Fruit fly (Drosophila melanogaster) ovary, adult (tissue): ENCODE data around the gene Fer1.

Experiments used
- CG17801 ChIP-seq: fragments of 200-800 bp; optimal IDR thresholded peaks from 2 replicates; lab custom pipeline; 2019; ENCODE audit warnings: missing biosample characterization, mild to moderate bottlenecking, missing genetic modification characterization, moderate library complexity; ENCODE audit not compliant: partially characterized antibody

Gene Fer1

dm6 chr3R:7108589-7109312, 27.3 kb upstream of the Fer1 start:
- peak; percentile 96 for TF ChIP-seq CG17801 (GFP tag; lab: Kevin White, UChicago)

DNA sequence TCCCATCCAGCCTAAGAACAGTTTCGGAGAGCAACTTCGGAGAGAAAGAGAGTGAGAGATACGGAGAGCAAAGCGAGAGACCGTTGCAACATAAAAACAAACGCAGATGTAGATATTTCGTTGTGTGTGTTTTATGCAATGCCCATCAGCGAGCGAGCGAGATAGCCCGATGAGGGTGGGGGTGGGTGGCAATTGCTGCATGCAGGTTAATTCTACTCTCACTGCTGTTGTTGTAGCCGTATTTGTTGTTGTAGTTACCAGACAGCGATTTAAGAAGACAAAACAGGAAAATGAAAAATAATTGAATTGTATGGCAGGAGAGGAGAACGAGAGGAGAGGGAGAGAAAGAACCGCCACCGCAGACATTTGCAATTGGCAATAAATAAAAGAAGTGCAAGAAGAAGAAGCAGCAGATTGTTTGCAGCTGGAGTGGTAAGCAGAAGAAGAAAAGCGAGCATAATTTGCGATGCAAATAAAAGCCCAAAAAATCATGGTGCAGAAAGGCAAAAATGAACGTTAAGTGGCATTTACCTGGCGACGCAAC, 26.2 kb upstream of the Fer1 start:
- TF ChIP-seq CG17801 (GFP tag; lab: Kevin White, UChicago), result no peak

DNA sequence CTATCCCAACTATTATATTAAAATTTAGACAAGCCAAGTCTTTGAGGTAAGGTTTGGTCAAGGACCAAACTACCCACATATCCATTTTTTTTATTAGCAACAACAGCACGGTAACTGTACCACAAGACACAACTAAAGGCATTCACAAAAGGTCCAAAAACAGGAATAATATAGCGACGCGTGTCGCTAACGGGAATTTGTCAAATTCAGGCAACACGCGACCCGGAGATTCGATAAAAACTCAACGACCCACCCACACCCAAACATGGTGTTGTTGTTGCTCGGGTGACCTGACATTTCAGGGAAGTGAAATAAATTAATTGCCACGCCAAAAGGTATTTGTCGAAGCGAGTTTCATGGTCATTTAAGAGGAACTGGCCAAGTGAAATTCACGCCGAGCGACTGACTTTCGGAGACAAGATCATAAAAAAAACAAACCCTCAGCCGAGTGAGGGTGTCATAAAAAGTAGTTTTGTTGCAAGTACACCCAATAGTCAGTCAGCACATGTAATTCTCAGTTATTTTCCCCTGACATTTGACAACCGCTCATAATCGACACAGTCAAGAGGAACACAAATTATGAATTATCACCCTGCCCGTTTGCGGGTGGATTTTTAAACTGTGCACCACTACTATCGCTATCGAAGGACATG, 24.7 kb upstream of the Fer1 start:
- TF ChIP-seq CG17801 (GFP tag; lab: Kevin White, UChicago), result no peak

DNA sequence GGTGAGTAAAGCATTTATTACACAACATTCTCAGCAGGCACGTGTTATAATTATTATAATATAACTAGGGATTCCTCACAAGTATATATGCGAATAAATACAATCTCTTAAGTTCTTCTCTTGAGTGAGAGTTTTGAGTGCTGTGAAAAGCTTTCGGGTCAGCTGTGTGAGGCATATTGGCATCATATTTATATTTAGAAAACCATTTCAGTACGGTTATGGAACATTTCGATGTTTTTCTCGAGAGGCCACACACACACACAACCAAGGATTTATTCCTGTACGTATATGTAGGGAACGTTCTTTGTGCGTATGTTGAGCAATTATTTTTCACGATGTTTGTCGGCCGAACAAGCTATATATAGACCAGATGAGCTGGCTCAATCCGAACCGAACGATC, 23.0 kb upstream of the Fer1 start:
- no peak for TF ChIP-seq CG17801 (GFP tag; lab: Kevin White, UChicago)

DNA sequence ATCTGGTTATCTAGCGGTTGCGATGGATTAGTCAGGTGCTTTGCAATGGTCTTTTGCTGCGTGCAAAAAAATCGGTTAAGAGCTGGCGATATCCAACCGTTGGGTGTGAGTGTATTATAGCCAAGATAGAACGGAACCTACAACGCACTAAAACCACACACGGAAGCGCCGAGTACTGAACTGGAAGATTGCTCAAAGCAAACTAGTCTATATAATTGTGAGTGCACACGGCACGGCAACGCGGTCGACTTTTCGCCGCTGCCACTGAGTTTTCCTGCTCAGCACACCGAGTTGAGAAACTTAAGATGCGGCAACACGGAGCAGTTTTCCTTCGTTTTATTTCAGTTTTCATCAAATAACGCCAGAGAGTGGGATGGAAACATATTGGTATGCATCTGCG, 19.5 kb upstream of the Fer1 start:
- no peak for TF ChIP-seq CG17801 (GFP tag; lab: Kevin White, UChicago)

DNA sequence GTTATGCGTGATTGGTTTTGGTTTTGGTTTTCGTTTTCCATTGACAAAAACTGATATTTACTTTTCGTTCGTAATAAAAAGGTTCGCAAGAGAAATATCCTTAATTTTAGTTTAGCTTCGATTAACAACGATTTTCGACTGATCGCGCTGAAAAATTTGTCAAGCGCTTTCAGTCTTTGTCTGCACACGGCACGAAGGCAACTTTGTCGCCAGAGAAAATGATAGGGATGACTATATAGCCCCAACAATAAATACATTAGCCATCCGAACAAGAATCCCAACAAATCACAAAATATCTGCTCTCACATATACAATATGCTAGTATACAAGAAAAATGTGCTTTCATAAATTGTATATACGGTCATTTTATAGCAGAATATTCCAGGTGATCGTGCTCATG, 18.4 kb upstream of the Fer1 start, which contains the start of gene Mlp84B:
Mlp84B (minus strand) TSS at position 143 of the 400 bp plus-strand sequence.
- no peak for TF ChIP-seq CG17801 (GFP tag; lab: Kevin White, UChicago)

DNA sequence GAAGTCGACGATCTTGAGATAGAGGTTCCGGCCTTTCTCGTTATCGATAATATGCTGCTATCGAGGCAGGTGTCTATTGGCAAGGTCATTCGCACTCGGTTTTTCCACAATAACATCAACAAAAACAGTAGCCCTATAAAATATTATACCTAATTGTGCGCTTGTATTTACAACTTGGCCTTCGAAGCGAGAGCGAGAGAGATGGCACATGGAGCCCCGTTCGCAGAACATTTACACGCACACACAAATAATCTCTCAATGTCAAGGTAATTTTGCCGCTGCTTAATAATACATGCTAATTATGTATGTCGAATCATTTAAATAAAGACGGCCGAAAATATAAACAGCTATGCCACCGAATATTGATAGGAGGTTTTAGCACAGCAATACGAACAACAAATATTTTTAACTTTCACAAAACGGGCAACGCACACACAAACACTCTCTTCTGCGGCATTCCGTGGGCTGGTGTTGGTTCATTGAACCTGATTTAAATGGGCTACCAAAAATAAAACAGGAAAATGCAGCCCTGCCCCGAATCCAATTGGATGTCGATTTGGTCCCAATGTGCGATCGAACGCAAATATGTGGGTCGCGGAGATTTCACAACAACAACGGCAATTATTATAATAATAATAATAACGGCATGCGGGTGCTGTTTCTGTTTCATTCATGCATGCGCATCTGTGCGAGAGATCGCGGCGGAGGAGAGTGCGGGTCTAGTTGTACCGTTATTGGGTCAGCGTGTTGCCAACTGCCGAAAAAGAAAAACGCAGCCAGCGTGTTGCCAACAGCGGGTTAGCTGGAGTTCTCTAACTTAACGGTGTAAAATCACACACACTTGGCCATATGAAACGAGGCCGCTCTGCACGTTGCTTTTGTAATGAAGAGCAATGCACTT, 13.6 kb upstream of the Fer1 start:
- TF ChIP-seq CG17801 (GFP tag; lab: Kevin White, UChicago), result no peak

DNA sequence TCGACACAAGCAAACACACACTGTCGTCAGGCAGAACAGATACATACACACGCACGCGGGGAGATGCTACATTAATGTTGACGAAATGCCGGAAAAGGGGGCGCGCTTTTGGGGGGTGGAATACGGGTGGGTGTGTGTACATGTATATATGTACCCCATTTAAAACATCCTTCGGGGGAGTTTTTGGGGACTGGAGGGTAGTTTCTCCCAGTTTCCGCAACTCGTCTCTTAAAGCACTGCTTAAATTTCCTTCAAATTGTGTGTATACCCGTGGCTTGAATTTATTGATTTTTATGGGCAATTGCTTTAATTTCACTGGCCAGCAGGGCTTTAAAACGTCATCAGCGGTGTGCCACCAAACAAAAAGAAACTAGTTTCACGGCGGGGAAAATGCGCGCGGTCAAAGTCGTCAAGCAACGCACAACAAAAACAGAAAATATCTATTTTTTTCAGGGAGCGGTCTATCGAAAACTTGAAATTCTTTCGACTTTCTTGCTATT, 12.9 kb upstream of the Fer1 start:
- TF ChIP-seq CG17801 (GFP tag; lab: Kevin White, UChicago), result no peak

- TF ChIP-seq CG17801 (GFP tag; lab: Kevin White, UChicago), result no peak
These were observed 12.3 kb upstream of the Fer1 start for dm6 chr3R:7123699-7124098.

DNA sequence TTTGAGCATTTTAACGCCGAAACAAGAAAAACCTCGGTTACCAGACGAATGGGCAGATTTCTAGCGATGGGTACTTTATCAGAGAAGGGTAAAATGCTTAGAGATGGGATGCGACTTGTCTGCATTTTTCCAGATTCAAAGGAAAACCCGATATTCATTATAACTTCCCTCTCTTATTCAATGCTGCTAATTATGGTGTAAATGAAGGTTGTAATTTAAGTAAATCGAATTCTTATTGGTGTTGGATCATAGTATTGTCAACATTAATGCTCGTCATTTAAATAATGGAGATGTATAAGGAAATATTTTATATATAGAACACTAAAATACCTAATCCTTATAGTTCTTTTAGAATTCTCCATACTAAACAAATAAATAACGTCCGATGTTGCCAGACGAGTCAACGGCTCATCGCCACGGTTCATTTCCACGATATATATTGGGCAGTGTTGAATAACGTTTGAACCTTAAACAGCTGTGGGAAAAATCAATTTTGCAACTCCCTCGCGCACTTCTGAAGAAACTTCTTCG, 11.8 kb upstream of the Fer1 start, which contains the start of the genes Alh and CG10098:
Alh (minus strand) TSS at position 77 of the 531 bp plus-strand sequence.
CG10098 (plus strand) TSS at position 440 of the 531 bp plus-strand sequence.
- peak; percentile 46 for TF ChIP-seq CG17801 (GFP tag; lab: Kevin White, UChicago)

DNA sequence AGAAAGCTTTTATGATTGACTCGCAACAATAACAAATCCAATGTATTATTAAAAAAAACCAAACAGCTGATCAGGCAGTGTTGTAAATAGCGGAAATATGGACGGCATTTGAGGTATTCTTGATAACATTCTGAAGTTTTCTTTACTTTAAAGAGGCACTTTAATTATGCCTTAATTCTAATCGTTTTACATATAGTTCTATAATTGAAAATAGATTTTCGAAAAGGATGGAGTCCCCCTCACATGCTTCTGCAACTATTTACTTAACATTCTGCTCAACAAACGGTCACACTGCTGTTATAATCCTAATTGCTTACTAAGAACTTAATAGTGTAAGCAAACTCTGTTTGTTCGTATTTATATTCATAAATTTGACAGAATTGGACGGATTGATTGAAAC, 8.0 kb upstream of the Fer1 start, which contains the start of gene CG10068:
CG10068 (minus strand) TSS at position 62 of the 400 bp plus-strand sequence.
- peak; percentile 89 for TF ChIP-seq CG17801 (GFP tag; lab: Kevin White, UChicago)

DNA sequence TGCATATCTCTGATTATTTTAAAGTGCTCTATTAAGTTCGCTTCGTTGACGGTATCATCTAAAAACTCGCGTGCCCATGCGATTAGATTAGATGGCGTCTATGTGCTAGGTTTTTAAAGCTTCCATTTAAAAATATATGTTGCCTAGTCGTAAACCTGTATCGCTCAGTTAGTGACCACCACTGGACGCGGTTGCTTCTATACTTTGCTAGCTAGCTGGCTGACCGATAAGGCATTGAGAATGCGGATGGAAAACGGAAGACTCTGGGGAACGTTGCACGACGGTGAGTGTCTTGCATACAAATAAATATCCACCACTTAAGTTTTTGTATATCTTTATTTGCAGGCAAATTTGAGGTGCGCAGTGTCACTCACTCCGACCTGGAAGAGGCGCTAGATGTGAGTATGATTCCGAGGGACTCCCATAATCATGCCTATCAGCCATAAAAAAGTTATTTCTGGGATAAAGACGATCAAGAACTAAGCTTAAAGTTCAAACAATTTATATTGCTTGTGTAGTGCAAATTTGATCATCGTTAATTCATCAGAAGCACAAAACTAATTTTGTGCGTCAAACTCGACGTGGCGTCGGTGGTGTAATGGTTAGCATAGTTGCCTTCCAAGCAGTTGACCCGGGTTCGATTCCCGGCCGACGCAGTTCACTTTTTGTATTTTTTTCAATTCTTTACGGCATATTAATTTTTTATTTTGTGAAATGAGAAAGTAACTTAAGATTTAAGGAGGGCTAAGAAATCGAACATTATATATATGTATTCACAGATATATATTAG, 6.5 kb upstream of the Fer1 start, which contains the start of gene CG31248:
CG31248 (plus strand) TSS at position 41 of the 790 bp plus-strand sequence.
- TF ChIP-seq CG17801 (GFP tag; lab: Kevin White, UChicago), result no peak

- peak; percentile 34 for TF ChIP-seq CG17801 (GFP tag; lab: Kevin White, UChicago)
These were observed 5.2 kb upstream of the Fer1 start for dm6 chr3R:7130827-7131226.
